Fruit fly (Drosophila melanogaster) whole organism, embryonic: ENCODE data around the gene Vps39.

Experiments
- CG11093 ChIP-seq: fragments of 200-800 bp; sonication (Bioruptor generic); IDR thresholded peaks from 3 replicates; pipeline ENCODE4 v1.3.6; 2022; ENCODE audit warnings: missing biosample characterization, missing genetic modification characterization
- CG2889 ChIP-seq: fragments of 200-800 bp; sonication (Bioruptor generic); IDR thresholded peaks from 3 replicates; pipeline ENCODE4 v1.3.6; 2022; ENCODE audit warnings: missing biosample characterization, missing genetic modification characterization
- CG7987 ChIP-seq: fragments of 200-800 bp; sonication (Bioruptor generic); optimal IDR thresholded peaks from 2 replicates; lab custom pipeline; 2018; ENCODE audit warnings: missing biosample characterization, mild to moderate bottlenecking, missing genetic modification characterization, moderate library complexity
- unpg ChIP-seq: fragments of 200-800 bp; sonication (Bioruptor generic); optimal IDR thresholded peaks from 3 replicates; lab custom pipeline; 2018; ENCODE audit warnings: missing biosample characterization, mild to moderate bottlenecking, missing genetic modification characterization, moderate library complexity

dm6 chr3R:18266665-18267064, 7.6 kb downstream of the Vps39 start:
- TF ChIP-seq CG11093 (no peak), unpg (GFP tag; lab: Kevin White, UChicago) (no peak), CG7987 (no peak), CG2889 (no peak)
